Fruit fly (Drosophila melanogaster) whole organism, pupa: ENCODE measurements around the gene Gem4c.
"Not testable (repeated sequence)": the region's sequence is repeated elsewhere in the genome, so short reads cannot be mapped to it uniquely, and the experiment has no call there.

Source experiments
- CG10348 ChIP-seq: fragments of 200-800 bp; sonication (Bioruptor generic); IDR thresholded peaks from 2 replicates; pipeline ENCODE4 v1.3.6; 2022; ENCODE audit warnings: missing biosample characterization, missing genetic modification characterization
- CG12605 ChIP-seq: fragments of 200-800 bp; sonication (Bioruptor generic); IDR thresholded peaks from 2 replicates; pipeline ENCODE4 v1.3.6; 2022; ENCODE audit warnings: missing biosample characterization, missing genetic modification characterization
- CG13204 ChIP-seq: fragments of 200-800 bp; sonication (Bioruptor generic); optimal IDR thresholded peaks from 2 replicates; lab custom pipeline; 2018; ENCODE audit warnings: missing biosample characterization, mild to moderate bottlenecking, missing genetic modification characterization, moderate library complexity
- CG14655 ChIP-seq: fragments of 200-800 bp; sonication (Bioruptor generic); optimal IDR thresholded peaks from 3 replicates; lab custom pipeline; 2017; ENCODE audit warnings: mild to moderate bottlenecking, missing biosample characterization, missing genetic modification reagents, missing genetic modification characterization
- CG15710 ChIP-seq: fragments of 200-800 bp; sonication (Bioruptor generic); optimal IDR thresholded peaks from 2 replicates; lab custom pipeline; 2018; ENCODE audit warnings: missing biosample characterization, mild to moderate bottlenecking, missing genetic modification characterization, moderate library complexity
- CG17806 ChIP-seq: fragments of 200-800 bp; sonication (Bioruptor generic); optimal IDR thresholded peaks from 2 replicates; lab custom pipeline; 2018; ENCODE audit warnings: missing biosample characterization, mild to moderate bottlenecking, missing genetic modification characterization, moderate library complexity
- CG32121 ChIP-seq: fragments of 200-800 bp; sonication (Bioruptor generic); IDR thresholded peaks from 2 replicates; pipeline ENCODE4 v1.3.6; 2022; ENCODE audit warnings: missing biosample characterization, missing genetic modification characterization
- CG34367 ChIP-seq: fragments of 200-800 bp; sonication (Bioruptor generic); optimal IDR thresholded peaks from 2 replicates; lab custom pipeline; 2018; ENCODE audit warnings: missing biosample characterization, mild to moderate bottlenecking, missing genetic modification characterization
- CG4496 ChIP-seq: fragments of 200-800 bp; sonication (Bioruptor generic); IDR thresholded peaks from 3 replicates; pipeline ENCODE4 v1.3.6; 2022; ENCODE audit warnings: missing biosample characterization, missing genetic modification characterization
- CG8159 ChIP-seq: fragments of 200-800 bp; sonication (Bioruptor generic); optimal IDR thresholded peaks from 3 replicates; lab custom pipeline; 2018; ENCODE audit warnings: missing biosample characterization, mild to moderate bottlenecking, missing genetic modification characterization, moderate library complexity
- CG8301 ChIP-seq: fragments of 200-800 bp; sonication (Bioruptor generic); optimal IDR thresholded peaks from 2 replicates; lab custom pipeline; 2018; ENCODE audit warnings: missing biosample characterization, mild to moderate bottlenecking, missing genetic modification characterization
- CG9948 ChIP-seq: fragments of 200-800 bp; sonication (Bioruptor generic); optimal IDR thresholded peaks from 2 replicates; lab custom pipeline; 2018; ENCODE audit warnings: missing biosample characterization, mild to moderate bottlenecking, missing genetic modification characterization, moderate library complexity
- D1 ChIP-seq: fragments of 200-800 bp; sonication (Bioruptor generic); optimal IDR thresholded peaks from 2 replicates; lab custom pipeline; 2018; ENCODE audit warnings: missing biosample characterization, mild to moderate bottlenecking, missing genetic modification characterization, moderate library complexity
- EcR ChIP-seq: fragments of 200-800 bp; sonication (Bioruptor generic); optimal IDR thresholded peaks from 3 replicates; lab custom pipeline; 2019; ENCODE audit warnings: missing biosample characterization, missing genetic modification characterization, mild to moderate bottlenecking, moderate library complexity, missing genetic modification reagents
- Ets98B ChIP-seq: fragments of 200-800 bp; sonication (Bioruptor generic); IDR thresholded peaks from 2 replicates; pipeline ENCODE4 v1.3.6; 2022; ENCODE audit warnings: missing biosample characterization, missing genetic modification characterization
- Pif1A ChIP-seq: fragments of 200-800 bp; sonication (Bioruptor generic); optimal IDR thresholded peaks from 3 replicates; lab custom pipeline; 2016; ENCODE audit warnings: missing biosample characterization, missing genetic modification characterization
- Pif1B ChIP-seq: fragments of 200-800 bp; sonication (Bioruptor generic); optimal IDR thresholded peaks from 3 replicates; lab custom pipeline; 2016; ENCODE audit warnings: missing biosample characterization, missing genetic modification characterization
- Snoo ChIP-seq: fragments of 200-800 bp; sonication (Bioruptor generic); optimal IDR thresholded peaks from 3 replicates; lab custom pipeline; 2017; ENCODE audit warnings: missing biosample characterization, mild to moderate bottlenecking, missing genetic modification characterization, inconsistent platforms
- fd96Ca ChIP-seq: fragments of 200-800 bp; sonication (Bioruptor generic); IDR thresholded peaks from 3 replicates; pipeline ENCODE4 v1.3.6; 2022; ENCODE audit warnings: missing biosample characterization, missing genetic modification characterization
- gl ChIP-seq: fragments of 200-800 bp; sonication (Bioruptor generic); optimal IDR thresholded peaks from 2 replicates; lab custom pipeline; 2018; ENCODE audit warnings: missing biosample characterization, mild to moderate bottlenecking, missing genetic modification characterization
- rn ChIP-seq: fragments of 200-800 bp; sonication (Bioruptor generic); IDR thresholded peaks from 2 replicates; pipeline ENCODE4 v1.3.6; 2022; ENCODE audit warnings: missing biosample characterization, missing genetic modification characterization

Gem4c gene

DNA sequence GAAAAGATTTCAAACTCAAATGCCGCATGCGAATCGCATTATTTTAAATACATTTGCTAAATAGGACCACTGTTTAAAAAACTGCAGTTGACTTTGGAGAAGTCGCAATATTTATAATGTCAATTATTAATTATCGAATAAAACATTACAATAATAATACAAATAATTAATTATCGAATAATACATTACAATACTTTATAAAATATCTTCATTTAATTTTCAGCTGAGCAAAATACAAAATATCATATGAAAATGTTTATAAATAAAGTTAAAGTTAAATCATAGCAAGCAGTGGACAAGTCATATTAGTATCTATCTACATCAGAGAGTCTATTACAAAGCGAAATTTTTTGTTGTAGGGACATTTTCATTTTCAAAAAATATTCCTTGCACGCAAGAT lies at the start of gene Gem4c:
Gem4c (plus strand) TSS at position 301 of the 400 bp plus-strand sequence.
- TF ChIP-seq Ets98B; CG17806; CG14655 (GFP tag; lab: Kevin White, UChicago): not testable (repeated sequence)
- TF ChIP-seq, all 21 proteins: peak for 0; not testable (repeated sequence) for 21

DNA sequence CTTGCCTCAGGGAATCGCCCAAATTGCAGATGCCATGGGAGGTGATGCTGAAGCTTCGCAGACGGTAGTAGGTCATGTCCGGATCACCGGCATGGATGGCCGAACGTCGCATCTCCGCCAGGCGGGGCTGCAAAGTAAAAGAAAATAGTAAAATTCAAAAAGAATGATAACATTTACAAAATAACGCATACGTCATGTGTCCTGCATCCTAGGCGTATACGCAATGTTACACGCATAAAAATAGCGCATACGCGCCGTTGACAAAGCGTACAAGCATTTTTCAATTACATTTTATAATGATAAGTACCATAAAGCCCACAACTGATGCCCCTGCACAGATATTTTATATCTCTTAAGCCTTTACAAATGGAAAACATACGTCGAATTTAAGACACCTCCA lies 42.9 kb upstream of the Gem4c start:
- TF ChIP-seq rn (GFP tag; lab: Robert Waterston, UW) (no peak), CG10348 (no peak), CG12605 (GFP tag; lab: Robert Waterston, UW) (no peak), fd96Ca (no peak), CG4496 (GFP tag; lab: Robert Waterston, UW) (no peak), CG8301 (tag; lab: Kevin White, UChicago) (no peak), Ets98B (no peak), Pif1B (GFP tag; lab: Kevin White, UChicago) (no peak), CG17806 (no peak)

DNA sequence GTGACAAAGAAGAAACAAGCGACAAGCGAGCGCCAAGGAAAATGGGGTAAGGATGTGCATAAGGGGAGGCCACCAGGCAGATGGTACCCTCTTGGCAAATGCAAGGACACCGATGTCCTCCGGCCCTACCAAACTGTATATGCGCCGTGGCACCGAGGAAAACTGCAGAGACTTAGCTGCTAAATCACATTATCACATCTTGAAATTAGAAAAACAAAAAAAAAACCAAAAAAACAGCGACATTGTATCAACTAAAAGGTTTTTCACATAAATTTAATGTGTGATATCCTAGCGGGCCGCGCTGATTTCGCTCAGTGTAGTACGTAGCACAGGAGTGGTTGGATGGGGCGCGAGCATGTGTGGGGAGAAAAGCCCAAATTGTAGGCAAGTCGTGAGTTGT lies 16.3 kb upstream of the Gem4c start:
- TF ChIP-seq CG8159 (tag; lab: Kevin White, UChicago) (peak; percentile 21), CG13204 (GFP tag; lab: Kevin White, UChicago) (no peak), CG9948 (no peak), CG8301 (tag; lab: Kevin White, UChicago) (no peak), CG10348 (no peak), Pif1B (GFP tag; lab: Kevin White, UChicago) (no peak), CG12605 (GFP tag; lab: Robert Waterston, UW) (no peak), Ets98B (no peak), Pif1A (GFP tag; lab: Kevin White, UChicago) (no peak), CG17806 (no peak), gl (no peak), EcR (no peak), CG15710 (peak; percentile 5), fd96Ca (no peak), CG32121 (GFP tag; lab: Robert Waterston, UW) (no peak), D1 (tag; lab: Kevin White, UChicago) (no peak), CG4496 (GFP tag; lab: Robert Waterston, UW) (peak; percentile 33; the same call in 1 of the 3 replicates), rn (GFP tag; lab: Robert Waterston, UW) (no peak), Snoo (tag; lab: Kevin White, UChicago) (no peak)

DNA sequence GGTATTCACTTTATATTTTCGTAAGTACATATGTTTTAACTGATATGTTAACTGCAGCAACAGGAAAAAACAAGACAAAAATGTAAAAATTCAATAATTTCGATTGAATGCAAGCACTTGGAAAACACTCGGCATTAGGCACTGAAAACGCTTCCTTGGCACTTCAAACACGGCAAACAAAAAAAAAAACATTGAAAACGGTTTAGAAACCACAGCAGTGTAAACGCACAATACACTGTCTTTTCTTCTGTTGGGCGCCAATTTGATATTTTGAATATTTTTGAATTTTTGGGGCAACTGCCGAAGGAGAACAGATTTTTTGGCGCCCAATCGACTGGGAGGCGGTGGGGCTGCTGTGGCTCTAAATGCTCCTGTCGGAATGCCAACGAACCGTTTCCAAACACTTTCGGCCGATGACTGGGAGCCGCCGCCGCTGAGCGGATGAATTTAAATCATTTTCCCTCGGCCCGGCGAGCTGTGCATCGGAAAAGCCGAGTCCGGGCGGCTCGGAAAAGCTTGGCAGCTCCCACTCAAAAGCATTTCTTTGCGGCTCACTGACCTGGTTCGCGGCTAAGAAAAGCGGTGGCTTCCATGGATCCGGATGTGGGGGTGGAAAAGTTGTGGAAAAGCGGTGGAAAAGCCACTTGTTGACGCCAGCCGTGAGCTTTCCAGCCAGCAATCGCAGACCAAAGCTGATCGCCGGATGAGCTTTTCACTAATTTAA lies 14.2 kb upstream of the Gem4c start, which contains the start of gene CG42541:
CG42541 (minus strand) TSS at position 51 of the 724 bp plus-strand sequence.
- TF ChIP-seq CG4496 (GFP tag; lab: Robert Waterston, UW) (peak; percentile 70), CG17806 (no peak), CG12605 (GFP tag; lab: Robert Waterston, UW) (peak; percentile 63; the same call in 1 of the 2 replicates)

DNA sequence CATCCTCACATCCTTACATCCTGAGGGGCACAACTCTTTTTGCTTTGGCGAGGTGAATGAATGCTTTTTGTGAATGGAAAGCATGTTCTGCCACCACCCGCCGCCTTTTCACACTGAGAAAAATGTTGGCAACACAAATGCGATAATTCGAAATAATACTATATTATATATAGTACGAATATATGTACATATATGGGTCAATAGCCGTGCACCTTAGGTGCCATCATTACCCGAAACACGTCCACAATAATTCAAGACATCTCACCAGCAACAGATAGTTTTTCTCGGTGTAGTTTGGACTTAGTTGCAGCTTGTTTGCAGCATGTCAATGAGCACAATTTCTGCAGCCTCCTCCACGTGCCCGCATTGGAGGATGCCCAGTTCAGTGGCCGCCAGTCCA lies 13.2 kb upstream of the Gem4c start:
- peak; percentile 75 for TF ChIP-seq CG14655 (GFP tag; lab: Kevin White, UChicago)
- peak; percentile 48 for TF ChIP-seq CG15710
- peak; percentile 50 for TF ChIP-seq Pif1A (GFP tag; lab: Kevin White, UChicago)
- TF ChIP-seq D1 (tag; lab: Kevin White, UChicago), result no peak
- TF ChIP-seq CG9948, result peak; percentile 58
- TF ChIP-seq CG8159 (tag; lab: Kevin White, UChicago), result peak; percentile 65
- no peak for TF ChIP-seq gl
- TF ChIP-seq CG13204 (GFP tag; lab: Kevin White, UChicago), result no peak
- no peak for TF ChIP-seq CG10348
- peak; percentile 36; the same call in 1 of the 2 replicates for TF ChIP-seq rn (GFP tag; lab: Robert Waterston, UW)
- peak; percentile 29 for TF ChIP-seq Snoo (tag; lab: Kevin White, UChicago)
- peak; percentile 74 for TF ChIP-seq Ets98B
- TF ChIP-seq CG34367 (tag; lab: Kevin White, UChicago), result peak; percentile 46
- TF ChIP-seq CG12605 (GFP tag; lab: Robert Waterston, UW), result 0 out of 2 replicates have a peak, but pooled peaks have one; percentile 31
- peak; percentile 79 for TF ChIP-seq CG32121 (GFP tag; lab: Robert Waterston, UW)
- TF ChIP-seq fd96Ca, result peak; percentile 75
- TF ChIP-seq CG8301 (tag; lab: Kevin White, UChicago), result peak; percentile 68
- TF ChIP-seq CG17806, result peak; percentile 49
- TF ChIP-seq EcR, result peak; percentile 10
- TF ChIP-seq Pif1B (GFP tag; lab: Kevin White, UChicago), result peak; percentile 36
- peak; percentile 84 for TF ChIP-seq CG4496 (GFP tag; lab: Robert Waterston, UW)
- TF ChIP-seq, all 21 proteins: peak for 17

dm6 chrX:3936174-3936573 lies 8.7 kb upstream of the Gem4c start, which contains the start of the genes CG2938 and Glos:
CG2938 (minus strand) TSS chrX:3936469.
Glos (plus strand) TSS chrX:3936517.
- TF ChIP-seq Pif1A (GFP tag; lab: Kevin White, UChicago), result no peak
- TF ChIP-seq rn (GFP tag; lab: Robert Waterston, UW), result no peak
- no peak for TF ChIP-seq CG8159 (tag; lab: Kevin White, UChicago)
- no peak for TF ChIP-seq fd96Ca
- 0 out of 2 replicates have a peak, but pooled peaks have one; percentile 4 for TF ChIP-seq CG32121 (GFP tag; lab: Robert Waterston, UW)
